Fruit fly (Drosophila melanogaster) whole organism, prepupa: ENCODE results near the gene Rbp9.
A peak's percentile ranks its signal among the peaks of the same experiment; 100 is the strongest.

Experiments used
- CG6854 ChIP-seq: fragments of 200-800 bp; sonication (Bioruptor generic); optimal IDR thresholded peaks from 2 replicates; lab custom pipeline; 2017; ENCODE audit warnings: missing biosample characterization, mild to moderate bottlenecking, missing genetic modification characterization
- Sox102F ChIP-seq: fragments of 200-800 bp; sonication (Bioruptor generic); optimal IDR thresholded peaks from 2 replicates; lab custom pipeline; 2016; ENCODE audit warnings: missing biosample characterization, mild to moderate bottlenecking, missing genetic modification characterization
- salr ChIP-seq, 2 experiments: fragments of 200-800 bp; sonication (Bioruptor generic); optimal IDR thresholded peaks; 3 replicates each; lab custom pipeline; 2016 to 2018; ENCODE audit warnings: missing biosample characterization in 2 of 2, missing genetic modification characterization in 2 of 2, mild to moderate bottlenecking in 1 of 2

- TF ChIP-seq salr (GFP tag; optimal IDR thresholded peaks at IDR 0.05; lab: Kevin White, UChicago) (peak in 1 of 2 experiments; percentile 31), Sox102F (GFP tag; lab: Kevin White, UChicago) (peak; percentile 51), CG6854 (GFP tag; lab: Kevin White, UChicago) (peak; percentile 22)
These were observed 50.0 kb downstream of the Rbp9 start for dm6 chr2L:3004601-3005000.
